Worm (Caenorhabditis elegans) whole organism, L3 larva: ENCODE data around the gene srxa-10.

Experiments
- R02D3.7 ChIP-seq: fragments of 150-350 bp; optimal IDR thresholded peaks from 2 replicates; lab custom pipeline; 2014; ENCODE audit warnings: missing biosample characterization, missing genetic modification characterization
- ZK546.5 ChIP-seq: sonication (generic microtip); optimal IDR thresholded peaks from 2 replicates; lab custom pipeline; 2017; ENCODE audit warnings: missing biosample characterization, missing genetic modification characterization
- aly-2 ChIP-seq: fragments of 150-350 bp; optimal IDR thresholded peaks from 2 replicates; lab custom pipeline; 2014; ENCODE audit warnings: missing biosample characterization, missing genetic modification characterization
- ama-1 ChIP-seq: fragments of 150-350 bp; optimal IDR thresholded peaks from 2 replicates; lab custom pipeline; 2018
- ceh-28 ChIP-seq: fragments of 150-350 bp; optimal IDR thresholded peaks from 2 replicates; lab custom pipeline; 2014; ENCODE audit warnings: missing biosample characterization, missing genetic modification reagents, missing genetic modification characterization
- ceh-82 ChIP-seq: fragments of 150-350 bp; optimal IDR thresholded peaks from 2 replicates; lab custom pipeline; 2014; ENCODE audit warnings: missing biosample characterization, missing genetic modification characterization
- ceh-9 ChIP-seq: sonication (generic microtip); optimal IDR thresholded peaks from 2 replicates; lab custom pipeline; 2018; ENCODE audit warnings: missing biosample characterization, missing genetic modification characterization
- daf-12 ChIP-seq: fragments of 150-350 bp; optimal IDR thresholded peaks from 2 replicates; lab custom pipeline; 2014; ENCODE audit warnings: missing biosample characterization, missing genetic modification reagents, missing genetic modification characterization
- egl-5 ChIP-seq: fragments of 150-350 bp; optimal IDR thresholded peaks from 2 replicates; lab custom pipeline; 2017; ENCODE audit warnings: missing biosample characterization, missing genetic modification reagents, missing genetic modification characterization, inconsistent platforms
- elt-2 ChIP-seq: sonication (generic microtip); optimal IDR thresholded peaks from 2 replicates; lab custom pipeline; 2016; ENCODE audit warnings: missing genetic modification reagents, mild to moderate bottlenecking, missing genetic modification characterization, missing compliant biosample characterization
- fkh-2 ChIP-seq: fragments of 150-350 bp; optimal IDR thresholded peaks from 2 replicates; lab custom pipeline; 2014; ENCODE audit warnings: missing biosample characterization, missing genetic modification reagents, missing genetic modification characterization
- jun-1 ChIP-seq: fragments of 150-350 bp; optimal IDR thresholded peaks from 2 replicates; lab custom pipeline; 2014; ENCODE audit warnings: missing biosample characterization, missing genetic modification reagents, missing genetic modification characterization
- lin-15B ChIP-seq: fragments of 150-350 bp; optimal IDR thresholded peaks from 2 replicates; lab custom pipeline; 2014; ENCODE audit warnings: missing biosample characterization, missing genetic modification characterization
- lsy-12 ChIP-seq: sonication (generic microtip); optimal IDR thresholded peaks from 2 replicates; lab custom pipeline; 2016; ENCODE audit warnings: mild to moderate bottlenecking, missing genetic modification characterization, missing compliant biosample characterization
- nfya-1 ChIP-seq: sonication (generic microtip); optimal IDR thresholded peaks from 2 replicates; lab custom pipeline; 2017; ENCODE audit warnings: missing genetic modification characterization, mild to moderate bottlenecking, missing compliant biosample characterization, antibody characterized with exemption, moderate library complexity; ENCODE audit not compliant: insufficient read depth
- nhr-23 ChIP-seq: fragments of 150-350 bp; optimal IDR thresholded peaks from 2 replicates; lab custom pipeline; 2014; ENCODE audit warnings: missing biosample characterization, missing genetic modification reagents, missing genetic modification characterization
- nhr-25 ChIP-seq: sonication (generic microtip); optimal IDR thresholded peaks from 2 replicates; lab custom pipeline; 2017; ENCODE audit warnings: missing biosample characterization, missing genetic modification characterization
- nhr-43 ChIP-seq: sonication (generic microtip); optimal IDR thresholded peaks from 2 replicates; lab custom pipeline; 2016; ENCODE audit warnings: mild to moderate bottlenecking, missing genetic modification characterization, missing compliant biosample characterization; ENCODE audit not compliant: poor library complexity, severe bottlenecking
- nhr-67 ChIP-seq: fragments of 150-350 bp; optimal IDR thresholded peaks from 2 replicates; lab custom pipeline; 2014; ENCODE audit warnings: missing biosample characterization, missing genetic modification characterization
- nhr-76 ChIP-seq: fragments of 150-350 bp; sonication (generic microtip); optimal IDR thresholded peaks from 5 replicates; lab custom pipeline; 2014; ENCODE audit warnings: missing biosample characterization, missing genetic modification characterization
- nhr-77 ChIP-seq: fragments of 150-350 bp; optimal IDR thresholded peaks from 2 replicates; lab custom pipeline; 2014; ENCODE audit warnings: missing biosample characterization, missing genetic modification characterization
- pha-4 ChIP-seq: fragments of 150-350 bp; optimal IDR thresholded peaks from 2 replicates; lab custom pipeline; 2014; ENCODE audit warnings: missing biosample characterization, missing genetic modification reagents, missing genetic modification characterization
- pqm-1 ChIP-seq: fragments of 150-350 bp; optimal IDR thresholded peaks from 2 replicates; lab custom pipeline; 2017; ENCODE audit warnings: missing biosample characterization, missing genetic modification characterization, inconsistent platforms
- sea-2 ChIP-seq: fragments of 150-350 bp; sonication (generic microtip); optimal IDR thresholded peaks from 4 replicates; lab custom pipeline; 2014; ENCODE audit warnings: missing biosample characterization, missing genetic modification reagents, missing genetic modification characterization
- snpc-4 ChIP-seq: fragments of 150-350 bp; optimal IDR thresholded peaks from 2 replicates; lab custom pipeline; 2014; ENCODE audit warnings: missing biosample characterization, missing genetic modification characterization
- tbx-2 ChIP-seq: sonication (generic microtip); optimal IDR thresholded peaks from 2 replicates; lab custom pipeline; 2016; ENCODE audit warnings: mild to moderate bottlenecking, missing genetic modification characterization, missing compliant biosample characterization
- unc-39 ChIP-seq: sonication (generic microtip); optimal IDR thresholded peaks from 4 replicates; lab custom pipeline; 2017; ENCODE audit warnings: missing biosample characterization, missing genetic modification characterization
- ztf-11 ChIP-seq: fragments of 150-350 bp; optimal IDR thresholded peaks from 2 replicates; lab custom pipeline; 2014; ENCODE audit warnings: missing biosample characterization, missing genetic modification characterization

Gene srxa-10

ce11 chrIII:9793592-9794417, 2.5 kb downstream of the srxa-10 start, which contains the start of the genes R10E11.9 and mcm-6:
TSS of gene R10E11.9 (minus strand) at chrIII:9793642.
TSS of gene mcm-6 (plus strand) at chrIII:9794367.
- peak; percentile 18 for TF ChIP-seq nfya-1 (tag; lab: Kevin White, UChicago)
- peak; percentile 72 for TF ChIP-seq nhr-25 (tag; lab: Kevin White, UChicago)
- no peak for TF ChIP-seq jun-1
- no peak for TF ChIP-seq egl-5 (tag; lab: Kevin White, UChicago)
- no peak for TF ChIP-seq snpc-4 (tag; lab: Kevin White, UChicago)
- no peak for TF ChIP-seq R02D3.7

DNA sequence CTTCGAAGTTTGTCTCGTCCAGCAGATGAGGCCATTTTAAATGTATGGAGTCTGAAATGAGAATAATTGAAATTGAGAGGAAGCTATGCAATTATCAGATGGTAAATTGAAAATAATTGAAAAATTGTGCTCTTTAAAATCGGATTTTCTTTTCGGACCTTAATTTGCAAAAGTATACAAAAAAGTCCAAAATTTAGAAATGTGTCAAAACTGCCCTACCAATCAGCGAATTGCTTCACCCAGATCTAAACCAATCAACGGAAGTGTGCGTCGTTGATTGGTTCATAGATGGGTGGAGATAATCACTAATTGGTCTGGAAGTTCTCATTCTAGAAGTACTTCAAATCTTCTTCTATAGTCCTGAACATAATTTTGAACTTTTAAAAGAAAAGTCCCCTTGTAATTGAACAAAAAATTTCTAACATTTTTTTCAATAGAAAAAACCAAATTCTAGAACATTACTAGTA, 6.7 kb downstream of the srxa-10 start, which contains the start of gene R10E11.5:
TSS of gene R10E11.5 (minus strand) at position 51 of the 467 bp plus-strand sequence.
- TF ChIP-seq sea-2 (GFP tag; lab: Kevin White, UChicago) (no peak), nfya-1 (tag; lab: Kevin White, UChicago) (peak; percentile 70)

DNA sequence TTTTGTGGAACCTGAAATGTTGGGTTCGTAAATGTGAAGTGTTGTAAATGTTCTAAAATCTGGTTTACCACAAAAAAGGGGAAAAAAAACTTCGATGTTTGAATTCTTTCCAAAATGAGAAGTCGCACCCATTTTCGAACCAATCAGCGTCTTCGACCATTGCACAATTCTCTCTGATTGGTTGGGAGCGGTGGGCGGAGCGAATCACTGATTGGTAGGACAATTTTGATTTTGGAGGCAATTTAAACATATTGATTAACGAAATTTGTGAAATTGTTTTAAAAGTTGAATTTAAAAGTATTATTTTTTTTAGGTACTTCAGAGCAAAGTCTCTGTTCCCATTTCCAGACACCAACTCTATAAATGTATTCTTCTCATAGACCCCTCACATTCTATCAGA, 7.3 kb downstream of the srxa-10 start:
- TF ChIP-seq unc-39 (tag; lab: Kevin White, UChicago) = no peak
- peak; percentile 83 for TF ChIP-seq nfya-1 (tag; lab: Kevin White, UChicago)
- TF ChIP-seq ama-1 (lab: Kevin White, UChicago) = no peak
- no peak for TF ChIP-seq jun-1

DNA sequence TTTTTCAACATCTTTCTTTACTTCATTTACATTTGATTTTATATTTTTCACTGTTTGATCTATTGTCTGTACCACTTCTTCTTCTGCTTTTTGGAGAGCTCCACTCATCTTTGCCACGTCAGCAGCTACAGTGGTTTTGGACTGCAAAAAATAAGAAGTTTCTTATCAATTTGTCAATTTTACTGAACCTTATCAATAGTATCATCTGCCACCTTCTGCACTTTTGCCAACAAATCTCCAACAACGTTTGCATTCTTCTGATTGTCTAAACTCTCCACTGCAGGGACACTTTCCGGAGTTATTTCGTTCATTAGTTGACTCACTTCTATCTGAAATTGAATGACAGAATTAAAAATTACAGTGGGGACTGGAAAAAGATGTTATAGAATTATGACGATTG, 9.6 kb downstream of the srxa-10 start:
- TF ChIP-seq ceh-9 (tag; lab: Kevin White, UChicago) (no peak), pha-4 (tag; lab: Kevin White, UChicago) (peak; percentile 37), sea-2 (GFP tag; lab: Kevin White, UChicago) (no peak), nhr-76 (tag; lab: Kevin White, UChicago) (no peak), elt-2 (tag; lab: Kevin White, UChicago) (peak; percentile 84), pqm-1 (peak; percentile 90)
- TF ChIP-seq, all 47 proteins: peak for 3

- TF ChIP-seq lsy-12 (peak; percentile 63), elt-2 (tag; lab: Kevin White, UChicago) (peak; percentile 24), tbx-2 (tag; lab: Kevin White, UChicago) (peak; percentile 28), ZK546.5 (tag; lab: Kevin White, UChicago) (no peak), nhr-23 (tag; lab: Kevin White, UChicago) (peak; percentile 21), nhr-77 (tag; lab: Kevin White, UChicago) (peak; percentile 27), fkh-2 (tag; lab: Kevin White, UChicago) (no peak), aly-2 (tag; lab: Kevin White, UChicago) (peak; percentile 65), pqm-1 (no peak), jun-1 (peak; percentile 23), ceh-28 (tag; lab: Kevin White, UChicago) (peak; percentile 22), nhr-43 (tag; lab: Kevin White, UChicago) (peak; percentile 33), ceh-82 (tag; lab: Kevin White, UChicago) (peak; percentile 8), lin-15B (tag; lab: Kevin White, UChicago) (no peak)
- TF ChIP-seq, all 47 proteins: peak for 10
These were observed 13.2 kb downstream of the srxa-10 start for ce11 chrIII:9783133-9783590.

DNA sequence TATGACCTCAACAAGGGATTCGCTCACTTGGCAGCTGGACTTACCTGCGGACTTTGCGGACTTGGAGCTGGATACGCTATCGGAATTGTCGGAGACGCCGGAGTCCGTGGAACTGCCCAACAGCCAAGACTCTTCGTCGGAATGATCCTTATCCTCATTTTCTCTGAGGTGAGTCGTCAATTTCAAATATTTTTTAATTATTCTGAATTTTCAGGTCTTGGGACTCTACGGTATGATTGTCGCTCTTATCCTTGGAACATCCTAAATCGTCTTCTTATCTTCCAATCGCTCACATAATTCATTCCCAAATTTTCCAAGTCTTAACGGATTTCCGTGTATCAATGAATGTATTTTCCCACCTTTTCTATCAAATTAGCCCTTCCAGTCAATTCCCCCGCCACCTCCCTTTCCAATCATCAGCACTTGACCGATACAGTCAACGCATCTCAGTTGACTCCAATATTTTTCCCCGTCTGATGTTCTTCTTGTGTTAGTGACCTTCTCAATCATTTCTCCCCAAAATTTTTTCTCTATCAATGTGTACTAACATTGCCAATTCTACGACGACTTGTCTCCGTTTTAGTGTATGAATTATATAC, 13.8 kb downstream of the srxa-10 start, which contains the start of gene R10E11.6:
TSS of gene R10E11.6 (plus strand) at position 524 of the 599 bp plus-strand sequence.
- TF ChIP-seq daf-12 (tag; lab: Kevin White, UChicago) (no peak), lin-15B (tag; lab: Kevin White, UChicago) (no peak), nhr-67 (no peak), lsy-12 (no peak), ceh-82 (tag; lab: Kevin White, UChicago) (no peak), nhr-76 (tag; lab: Kevin White, UChicago) (no peak), ztf-11 (tag; lab: Kevin White, UChicago) (no peak)
